Worm (Caenorhabditis elegans) whole organism, L3 larva: ENCODE data around the gene cyp-33E1.
A peak's percentile ranks its signal among the peaks of the same experiment; 100 is the strongest.

Experiments
- R02D3.7 ChIP-seq: fragments of 150-350 bp; optimal IDR thresholded peaks from 2 replicates; lab custom pipeline; 2014; ENCODE audit warnings: missing biosample characterization, missing genetic modification characterization
- ZK546.5 ChIP-seq: sonication (generic microtip); optimal IDR thresholded peaks from 2 replicates; lab custom pipeline; 2017; ENCODE audit warnings: missing biosample characterization, missing genetic modification characterization
- ama-1 ChIP-seq: fragments of 150-350 bp; optimal IDR thresholded peaks from 2 replicates; lab custom pipeline; 2018
- ceh-16 ChIP-seq: sonication (generic microtip); optimal IDR thresholded peaks from 2 replicates; lab custom pipeline; 2017; ENCODE audit warnings: missing biosample characterization, missing genetic modification characterization
- ceh-28 ChIP-seq: fragments of 150-350 bp; optimal IDR thresholded peaks from 2 replicates; lab custom pipeline; 2014; ENCODE audit warnings: missing biosample characterization, missing genetic modification reagents, missing genetic modification characterization
- ceh-82 ChIP-seq: fragments of 150-350 bp; optimal IDR thresholded peaks from 2 replicates; lab custom pipeline; 2014; ENCODE audit warnings: missing biosample characterization, missing genetic modification characterization
- egl-5 ChIP-seq: fragments of 150-350 bp; optimal IDR thresholded peaks from 2 replicates; lab custom pipeline; 2017; ENCODE audit warnings: missing biosample characterization, missing genetic modification reagents, missing genetic modification characterization, inconsistent platforms
- elt-1 ChIP-seq: fragments of 150-350 bp; optimal IDR thresholded peaks from 2 replicates; lab custom pipeline; 2014; ENCODE audit warnings: missing biosample characterization, missing genetic modification characterization
- elt-2 ChIP-seq: sonication (generic microtip); optimal IDR thresholded peaks from 2 replicates; lab custom pipeline; 2016; ENCODE audit warnings: missing genetic modification reagents, mild to moderate bottlenecking, missing genetic modification characterization, missing compliant biosample characterization
- elt-3 ChIP-seq, 3 experiments: fragments of 150-350 bp in 1 of 3; sonication (generic microtip) in 2 of 3; optimal IDR thresholded peaks; 2 replicates in 2 of 3; 4 replicates in 1 of 3; lab custom pipeline; 2014 to 2017; ENCODE audit warnings: missing biosample characterization in 3 of 3, missing genetic modification characterization in 3 of 3
- eor-1 ChIP-seq, 2 experiments: fragments of 150-350 bp; optimal IDR thresholded peaks; 2 replicates each; lab custom pipeline; 2014 to 2018; ENCODE audit warnings: missing biosample characterization in 2 of 2, missing genetic modification characterization in 2 of 2
- fkh-10 ChIP-seq: sonication (generic microtip); optimal IDR thresholded peaks from 2 replicates; lab custom pipeline; 2017; ENCODE audit warnings: missing biosample characterization, missing genetic modification reagents, missing genetic modification characterization
- hmg-11 ChIP-seq: sonication (generic microtip); optimal IDR thresholded peaks from 2 replicates; lab custom pipeline; 2016; ENCODE audit warnings: missing genetic modification characterization, missing compliant biosample characterization
- jun-1 ChIP-seq: fragments of 150-350 bp; optimal IDR thresholded peaks from 2 replicates; lab custom pipeline; 2014; ENCODE audit warnings: missing biosample characterization, missing genetic modification reagents, missing genetic modification characterization
- lin-15B ChIP-seq: fragments of 150-350 bp; optimal IDR thresholded peaks from 2 replicates; lab custom pipeline; 2014; ENCODE audit warnings: missing biosample characterization, missing genetic modification characterization
- lin-39 ChIP-seq: fragments of 150-350 bp; optimal IDR thresholded peaks from 2 replicates; lab custom pipeline; 2018; ENCODE audit warnings: missing biosample characterization, missing genetic modification reagents, missing genetic modification characterization
- mdl-1 ChIP-seq: fragments of 150-350 bp; optimal IDR thresholded peaks from 2 replicates; lab custom pipeline; 2014; ENCODE audit warnings: missing biosample characterization, missing genetic modification characterization
- mml-1 ChIP-seq: fragments of 150-350 bp; sonication (generic microtip); optimal IDR thresholded peaks from 3 replicates; lab custom pipeline; 2014; ENCODE audit warnings: missing biosample characterization, missing genetic modification characterization
- nfya-1 ChIP-seq: sonication (generic microtip); optimal IDR thresholded peaks from 2 replicates; lab custom pipeline; 2017; ENCODE audit warnings: missing genetic modification characterization, mild to moderate bottlenecking, missing compliant biosample characterization, antibody characterized with exemption, moderate library complexity; ENCODE audit not compliant: insufficient read depth
- nhr-11 ChIP-seq: fragments of 150-350 bp; optimal IDR thresholded peaks from 2 replicates; lab custom pipeline; 2014; ENCODE audit warnings: missing biosample characterization, missing genetic modification characterization
- nhr-12 ChIP-seq: fragments of 150-350 bp; optimal IDR thresholded peaks from 2 replicates; lab custom pipeline; 2014; ENCODE audit warnings: missing biosample characterization, missing genetic modification characterization
- nhr-23 ChIP-seq: fragments of 150-350 bp; optimal IDR thresholded peaks from 2 replicates; lab custom pipeline; 2014; ENCODE audit warnings: missing biosample characterization, missing genetic modification reagents, missing genetic modification characterization
- nhr-237 ChIP-seq: fragments of 150-350 bp; optimal IDR thresholded peaks from 2 replicates; lab custom pipeline; 2014; ENCODE audit warnings: missing biosample characterization, missing genetic modification characterization
- nhr-67 ChIP-seq: fragments of 150-350 bp; optimal IDR thresholded peaks from 2 replicates; lab custom pipeline; 2014; ENCODE audit warnings: missing biosample characterization, missing genetic modification characterization
- nhr-76 ChIP-seq: fragments of 150-350 bp; sonication (generic microtip); optimal IDR thresholded peaks from 5 replicates; lab custom pipeline; 2014; ENCODE audit warnings: missing biosample characterization, missing genetic modification characterization
- pha-4 ChIP-seq: fragments of 150-350 bp; optimal IDR thresholded peaks from 2 replicates; lab custom pipeline; 2014; ENCODE audit warnings: missing biosample characterization, missing genetic modification reagents, missing genetic modification characterization
- pqm-1 ChIP-seq: fragments of 150-350 bp; optimal IDR thresholded peaks from 2 replicates; lab custom pipeline; 2017; ENCODE audit warnings: missing biosample characterization, missing genetic modification characterization, inconsistent platforms
- skn-1 ChIP-seq: fragments of 150-350 bp; optimal IDR thresholded peaks from 2 replicates; lab custom pipeline; 2014; ENCODE audit warnings: missing biosample characterization, missing genetic modification characterization
- unc-39 ChIP-seq: sonication (generic microtip); optimal IDR thresholded peaks from 4 replicates; lab custom pipeline; 2017; ENCODE audit warnings: missing biosample characterization, missing genetic modification characterization
- zag-1 ChIP-seq: fragments of 150-350 bp; optimal IDR thresholded peaks from 2 replicates; lab custom pipeline; 2014; ENCODE audit warnings: missing biosample characterization, missing genetic modification characterization
- ztf-11 ChIP-seq: fragments of 150-350 bp; optimal IDR thresholded peaks from 2 replicates; lab custom pipeline; 2014; ENCODE audit warnings: missing biosample characterization, missing genetic modification characterization

The cyp-33E1 gene

DNA sequence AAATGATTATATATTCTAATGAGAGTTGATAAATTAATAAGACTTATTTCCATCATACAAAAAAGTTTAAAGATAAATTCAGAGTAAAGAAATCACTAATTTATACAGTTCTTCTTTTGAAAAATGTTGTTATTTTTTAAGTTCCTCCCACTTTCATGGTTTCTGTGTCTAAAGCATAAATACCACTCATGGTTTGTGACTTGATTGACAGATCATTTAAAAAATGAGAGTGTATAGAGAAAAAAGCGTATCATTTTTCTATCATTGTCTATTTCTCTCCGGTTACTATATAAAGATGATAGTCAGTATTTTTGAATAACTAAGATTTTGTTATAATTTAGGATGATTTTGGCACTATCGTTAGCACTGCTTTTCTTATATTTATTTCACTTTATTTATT, 33.7 kb downstream of the cyp-33E1 start, which contains the start of gene cyp-33E3:
Gene cyp-33E3 (plus strand): TSS at position 316 of the 400 bp plus-strand sequence.
- TF ChIP-seq elt-2 (tag; lab: Kevin White, UChicago) (peak; percentile 17), nfya-1 (no peak)

DNA sequence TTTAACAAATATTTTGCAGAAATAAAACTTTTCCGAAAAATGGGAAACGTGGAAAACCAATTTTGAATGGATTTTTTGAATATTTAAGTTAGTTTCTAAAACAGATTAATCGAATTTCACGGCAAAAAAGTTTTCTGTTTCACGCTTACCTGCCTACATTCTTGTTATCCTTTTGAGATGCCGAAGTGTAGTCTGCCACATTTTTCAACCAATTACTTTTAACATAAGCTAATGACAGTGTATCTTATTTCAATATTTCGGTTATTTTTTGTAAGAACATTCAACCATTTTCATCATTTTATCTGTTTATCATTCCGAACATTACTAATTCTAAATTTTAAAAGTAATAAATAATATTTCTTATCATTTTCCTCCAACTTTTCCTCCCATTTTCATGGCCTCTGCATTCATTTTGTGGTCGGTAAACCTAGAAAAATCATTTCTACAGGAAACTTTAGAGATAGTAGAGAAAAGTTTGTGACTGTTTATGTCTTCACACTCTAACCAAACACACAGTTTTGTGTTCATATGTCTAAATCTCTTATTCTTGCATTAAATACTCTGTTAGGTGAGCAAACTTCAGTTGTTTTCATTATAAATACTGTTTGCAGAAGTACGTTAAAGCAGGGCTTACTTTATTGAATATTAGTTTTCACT, 36.4 kb downstream of the cyp-33E1 start, which contains the start of the genes F42A9.17 and cyp-33E2:
Gene F42A9.17 (minus strand): TSS at position 51 of the 657 bp plus-strand sequence.
Gene cyp-33E2 (plus strand): TSS at position 449 of the 657 bp plus-strand sequence.
- TF ChIP-seq ceh-28 (tag; lab: Kevin White, UChicago) = no peak
- no peak for TF ChIP-seq hmg-11 (tag; lab: Kevin White, UChicago)
- peak; percentile 83 for TF ChIP-seq pqm-1 (tag; lab: Kevin White, UChicago)
- no peak for TF ChIP-seq nhr-23 (tag; lab: Kevin White, UChicago)
- no peak for TF ChIP-seq ceh-16 (tag; lab: Kevin White, UChicago)
- no peak for TF ChIP-seq lin-39 (tag; lab: Kevin White, UChicago)
- no peak for TF ChIP-seq lin-15B
- TF ChIP-seq nfya-1 = no peak
- peak; percentile 91 for TF ChIP-seq pha-4 (tag; lab: Kevin White, UChicago)
- no peak for TF ChIP-seq ama-1 (lab: Kevin White, UChicago)
- TF ChIP-seq zag-1 = no peak
- TF ChIP-seq egl-5 (tag; lab: Kevin White, UChicago) = no peak
- TF ChIP-seq mdl-1 (tag; lab: Kevin White, UChicago) = no peak
- TF ChIP-seq nhr-237 (tag; lab: Kevin White, UChicago) = no peak
- peak; percentile 67 for TF ChIP-seq elt-2 (tag; lab: Kevin White, UChicago)
- TF ChIP-seq nhr-76 (tag; lab: Kevin White, UChicago) = no peak
- no peak for TF ChIP-seq jun-1 (tag; lab: Kevin White, UChicago)
- no peak for TF ChIP-seq fkh-10 (GFP tag; lab: Kevin White, UChicago)
- TF ChIP-seq skn-1 (tag; lab: Kevin White, UChicago) = no peak

DNA sequence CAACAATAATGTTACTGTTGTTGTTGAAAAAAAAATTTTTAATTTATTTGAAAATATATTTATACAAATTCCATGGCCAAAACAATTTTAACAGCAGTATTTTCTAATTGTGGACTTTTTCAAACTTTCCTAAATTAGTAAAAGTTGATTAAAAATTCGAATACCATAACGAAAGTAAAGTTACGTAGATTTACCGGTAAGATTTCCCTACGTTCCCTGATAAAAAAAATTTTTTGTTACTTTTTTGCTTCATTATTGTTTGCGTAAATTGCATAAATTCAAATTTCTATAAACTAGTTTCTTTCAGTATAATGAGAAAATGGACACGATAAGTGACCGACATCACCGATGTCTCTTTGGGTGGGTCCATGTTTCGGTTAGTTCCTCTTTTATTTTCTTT, 39.5 kb downstream of the cyp-33E1 start, which contains the start of gene F42A9.6:
Gene F42A9.6 (plus strand): TSS at position 301 of the 400 bp plus-strand sequence.
- TF ChIP-seq elt-2 (tag; lab: Kevin White, UChicago) (no peak), lin-39 (tag; lab: Kevin White, UChicago) (no peak), egl-5 (tag; lab: Kevin White, UChicago) (no peak)

DNA sequence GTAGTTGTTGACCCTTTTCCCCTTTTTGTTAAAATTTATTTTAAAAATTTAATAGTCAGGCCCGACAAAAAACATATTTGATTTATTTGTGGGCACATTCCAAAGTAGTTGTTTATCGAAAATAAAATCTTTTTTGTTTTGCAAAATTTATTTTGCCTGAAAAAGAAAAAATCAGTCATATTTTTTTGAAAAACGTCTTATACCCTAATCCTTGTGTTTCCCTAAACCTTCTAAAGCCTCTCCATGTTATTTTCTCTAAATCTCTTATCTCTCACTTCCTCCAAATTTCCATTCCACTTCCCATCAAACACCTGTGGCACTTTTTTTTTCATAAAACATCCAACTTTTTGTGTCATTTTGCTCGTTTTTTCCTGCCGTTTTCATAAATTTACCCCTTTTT, 40.2 kb downstream of the cyp-33E1 start:
- TF ChIP-seq elt-1 (tag; lab: Kevin White, UChicago) (peak; percentile 63), elt-3 (tag; optimal IDR thresholded peaks at IDR 0.05; lab: Kevin White, UChicago) (no peak), nhr-237 (tag; lab: Kevin White, UChicago) (no peak), nhr-76 (tag; lab: Kevin White, UChicago) (no peak)

DNA sequence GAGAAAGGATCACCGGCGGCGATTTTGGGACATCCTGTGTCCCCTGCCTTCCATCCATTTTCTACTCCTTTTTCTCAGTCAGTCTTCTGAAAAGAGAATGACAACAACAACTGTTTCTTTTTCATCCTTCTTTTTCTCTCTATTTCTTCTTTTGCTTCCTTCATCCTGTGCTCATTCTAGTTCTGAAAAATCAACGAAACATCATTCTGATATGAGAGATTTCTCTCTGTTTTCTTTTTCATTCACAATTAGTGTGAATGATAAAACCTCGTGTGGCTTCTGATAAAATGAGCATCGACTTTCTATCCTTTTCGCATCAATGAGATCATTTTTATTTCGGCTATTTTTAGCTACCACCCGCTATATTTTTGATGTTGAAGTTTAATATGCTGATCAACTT, 43.2 kb downstream of the cyp-33E1 start:
- no peak for TF ChIP-seq nfya-1
- TF ChIP-seq nhr-11 (tag; lab: Kevin White, UChicago) = peak; percentile 53

DNA sequence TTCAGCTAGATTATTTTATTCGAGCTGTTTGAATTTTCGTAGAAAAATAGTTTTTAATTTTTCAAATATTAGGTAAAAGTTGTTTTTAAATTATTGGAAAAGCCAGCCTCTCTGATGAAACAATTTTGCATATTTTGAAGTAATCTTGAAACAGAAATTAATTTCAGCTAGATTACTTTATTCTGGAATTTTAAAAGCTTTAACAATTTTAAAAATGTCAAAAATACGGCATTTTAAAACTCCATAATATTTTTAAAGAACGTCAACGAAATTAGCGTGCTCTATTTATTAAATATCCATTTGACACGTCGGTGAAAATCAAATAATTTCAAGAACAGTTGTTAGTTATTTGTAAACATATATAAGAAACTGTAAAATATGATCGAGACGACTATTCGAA, 45.5 kb downstream of the cyp-33E1 start, which contains the start of gene Y59H11AR.10:
Gene Y59H11AR.10 (plus strand): TSS at position 301 of the 400 bp plus-strand sequence.
- TF ChIP-seq ceh-82 (tag; lab: Kevin White, UChicago) (no peak), pqm-1 (tag; lab: Kevin White, UChicago) (no peak), ZK546.5 (tag; lab: Kevin White, UChicago) (no peak), lin-39 (tag; lab: Kevin White, UChicago) (no peak), unc-39 (tag; lab: Kevin White, UChicago) (no peak), nhr-12 (tag; lab: Kevin White, UChicago) (no peak), ceh-16 (tag; lab: Kevin White, UChicago) (no peak), egl-5 (tag; lab: Kevin White, UChicago) (no peak)

DNA sequence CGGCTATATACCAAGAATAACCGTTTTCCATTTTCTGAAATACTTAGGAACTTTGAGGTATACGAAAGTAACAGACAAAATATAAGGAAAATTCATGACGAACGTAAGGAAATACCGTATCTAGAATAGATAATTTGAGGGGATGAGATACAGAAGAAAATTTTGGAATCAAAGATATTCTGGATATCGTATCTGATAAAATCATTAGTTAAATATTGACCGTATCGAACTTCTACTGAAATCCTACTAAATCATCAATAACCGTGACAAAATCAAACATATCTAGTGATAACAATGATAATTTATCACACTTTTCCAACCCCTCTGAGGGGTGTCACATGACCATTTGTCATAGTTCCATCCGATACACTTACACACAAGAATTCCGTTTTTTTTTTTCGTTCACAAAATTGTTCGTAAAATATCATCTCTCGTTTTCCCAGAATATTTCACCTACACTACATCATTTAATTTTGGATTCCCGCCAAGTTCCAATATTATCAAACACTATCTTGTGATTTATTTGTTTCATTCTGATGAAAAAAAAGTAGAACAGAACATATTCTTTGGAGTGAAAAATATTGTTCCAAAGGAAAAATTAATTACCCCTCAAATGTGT, 47.6 kb downstream of the cyp-33E1 start, which contains the start of gene Y59H11AR.4:
Gene Y59H11AR.4 (minus strand): TSS at position 51 of the 619 bp plus-strand sequence.
- no peak for TF ChIP-seq unc-39 (tag; lab: Kevin White, UChicago)
- TF ChIP-seq nhr-12 (tag; lab: Kevin White, UChicago) = no peak
- no peak for TF ChIP-seq nhr-67 (tag; lab: Kevin White, UChicago)
- no peak for TF ChIP-seq nfya-1
- no peak for TF ChIP-seq lin-39 (tag; lab: Kevin White, UChicago)
- TF ChIP-seq ceh-82 (tag; lab: Kevin White, UChicago) = no peak
- no peak for TF ChIP-seq nhr-237 (tag; lab: Kevin White, UChicago)
- TF ChIP-seq ztf-11 (tag; lab: Kevin White, UChicago) = no peak
- TF ChIP-seq eor-1 (tag; optimal IDR thresholded peaks at IDR 0.05; lab: Kevin White, UChicago) = no peak
- TF ChIP-seq elt-1 (tag; lab: Kevin White, UChicago) = no peak
- no peak for TF ChIP-seq R02D3.7 (tag; lab: Kevin White, UChicago)
- TF ChIP-seq mml-1 = no peak
